Fruit fly (Drosophila melanogaster) whole organism, embryonic: ENCODE data around the gene cnc.

Experiments used
- Aef1 ChIP-seq: fragments of 200-800 bp; sonication (Bioruptor generic); IDR thresholded peaks from 3 replicates; pipeline ENCODE4 v1.3.6; 2022; ENCODE audit warnings: missing biosample characterization, missing genetic modification characterization
- Asciz ChIP-seq: fragments of 200-800 bp; sonication (Bioruptor generic); optimal IDR thresholded peaks from 2 replicates; lab custom pipeline; 2017; ENCODE audit warnings: missing biosample characterization, mild to moderate bottlenecking, missing genetic modification characterization, missing genetic modification reagents
- Atf6 ChIP-seq: fragments of 200-800 bp; sonication (Bioruptor generic); IDR thresholded peaks from 2 replicates; pipeline ENCODE4 v1.3.6; 2022; ENCODE audit warnings: missing biosample characterization, missing genetic modification characterization
- B-H2 ChIP-seq: fragments of 200-800 bp; sonication (Bioruptor generic); optimal IDR thresholded peaks from 2 replicates; lab custom pipeline; 2018; ENCODE audit warnings: missing biosample characterization, mild to moderate bottlenecking, missing genetic modification characterization
- CG10321 ChIP-seq: fragments of 200-800 bp; sonication (Bioruptor generic); IDR thresholded peaks from 2 replicates; pipeline ENCODE4 v1.3.6; 2022; ENCODE audit warnings: missing biosample characterization, missing genetic modification characterization
- CG13775 ChIP-seq: fragments of 200-800 bp; sonication (Bioruptor generic); optimal IDR thresholded peaks from 3 replicates; lab custom pipeline; 2017; ENCODE audit warnings: missing biosample characterization, mild to moderate bottlenecking, missing genetic modification characterization
- CG16813 ChIP-seq: fragments of 200-800 bp; sonication (Bioruptor generic); IDR thresholded peaks from 3 replicates; pipeline ENCODE4 v1.3.6; 2022; ENCODE audit warnings: missing biosample characterization, missing genetic modification characterization; ENCODE audit not compliant: partially characterized antibody
- CG17612 ChIP-seq: fragments of 200-800 bp; sonication (Bioruptor generic); IDR thresholded peaks from 2 replicates; pipeline ENCODE4 v1.3.6; 2022; ENCODE audit warnings: missing biosample characterization, missing genetic modification characterization
- CG31224 ChIP-seq: fragments of 200-800 bp; sonication (Bioruptor generic); IDR thresholded peaks from 2 replicates; pipeline ENCODE4 v1.3.6; 2022; ENCODE audit warnings: missing biosample characterization, missing genetic modification characterization
- CG34376 ChIP-seq: fragments of 200-800 bp; sonication (Bioruptor generic); optimal IDR thresholded peaks from 2 replicates; lab custom pipeline; 2018; ENCODE audit warnings: missing biosample characterization, mild to moderate bottlenecking, missing genetic modification characterization
- CG3838 ChIP-seq: fragments of 200-800 bp; sonication (Bioruptor generic); optimal IDR thresholded peaks from 3 replicates; lab custom pipeline; 2016; ENCODE audit warnings: missing biosample characterization, missing genetic modification characterization
- CG4707 ChIP-seq: fragments of 200-800 bp; sonication (Bioruptor generic); optimal IDR thresholded peaks from 2 replicates; lab custom pipeline; 2018; ENCODE audit warnings: missing biosample characterization, mild to moderate bottlenecking, missing genetic modification characterization, moderate library complexity
- CG5180 ChIP-seq: fragments of 200-800 bp; sonication (Bioruptor generic); optimal IDR thresholded peaks from 3 replicates; lab custom pipeline; 2017; ENCODE audit warnings: missing biosample characterization, missing genetic modification characterization, mild to moderate bottlenecking, moderate library complexity, missing genetic modification reagents
- CG7357 ChIP-seq: fragments of 200-800 bp; sonication (Bioruptor generic); IDR thresholded peaks from 3 replicates; pipeline ENCODE4 v1.3.6; 2022; ENCODE audit warnings: missing biosample characterization, missing genetic modification characterization
- CG9817 ChIP-seq: fragments of 200-800 bp; sonication (Bioruptor generic); optimal IDR thresholded peaks from 2 replicates; lab custom pipeline; 2018; ENCODE audit warnings: missing biosample characterization, mild to moderate bottlenecking, missing genetic modification characterization, moderate library complexity
- CG9932 ChIP-seq: fragments of 200-800 bp; sonication (Bioruptor generic); IDR thresholded peaks from 2 replicates; pipeline ENCODE4 v1.3.6; 2022; ENCODE audit warnings: missing biosample characterization, missing genetic modification characterization
- Drgx ChIP-seq: fragments of 200-800 bp; sonication (Bioruptor generic); IDR thresholded peaks from 2 replicates; pipeline ENCODE4 v1.3.6; 2022; ENCODE audit warnings: missing biosample characterization, missing genetic modification characterization
- E2f1 ChIP-seq: fragments of 200-800 bp; sonication (Bioruptor generic); IDR thresholded peaks from 2 replicates; pipeline ENCODE4 v1.3.6; 2022; ENCODE audit warnings: missing biosample characterization, missing genetic modification characterization
- Eip74EF ChIP-seq, 2 experiments: fragments of 200-800 bp in 1 of 2; fragments of >200 bp in 1 of 2; sonication (Bioruptor generic) in 1 of 2; optimal IDR thresholded peaks; 2 replicates each; lab custom pipeline; 2017 to 2019; ENCODE audit warnings: missing biosample characterization in 2 of 2, missing genetic modification characterization in 2 of 2, mild to moderate bottlenecking in 1 of 2, moderate library complexity in 1 of 2
- Hey ChIP-seq: fragments of 200-800 bp; sonication (Bioruptor generic); optimal IDR thresholded peaks from 3 replicates; lab custom pipeline; 2018; ENCODE audit warnings: missing biosample characterization, mild to moderate bottlenecking, missing genetic modification characterization
- Hmr ChIP-seq: fragments of 200-800 bp; sonication (Bioruptor generic); optimal IDR thresholded peaks from 3 replicates; lab custom pipeline; 2017; ENCODE audit warnings: mild to moderate bottlenecking, missing biosample characterization, missing genetic modification reagents, missing genetic modification characterization
- Lhr ChIP-seq: fragments of 200-800 bp; sonication (Bioruptor generic); optimal IDR thresholded peaks from 3 replicates; lab custom pipeline; 2017; ENCODE audit warnings: mild to moderate bottlenecking, missing biosample characterization, missing genetic modification reagents, missing genetic modification characterization
- Nf-YA ChIP-seq: fragments of 200-800 bp; sonication (Bioruptor generic); IDR thresholded peaks from 2 replicates; pipeline ENCODE4 v1.3.6; 2022; ENCODE audit warnings: missing biosample characterization, missing genetic modification characterization
- Nf-YB ChIP-seq: fragments of 200-800 bp; sonication (Bioruptor generic); optimal IDR thresholded peaks from 3 replicates; lab custom pipeline; 2019; ENCODE audit warnings: missing biosample characterization, mild to moderate bottlenecking, missing genetic modification characterization, moderate library complexity
- Opbp ChIP-seq: fragments of 200-800 bp; sonication (Bioruptor generic); IDR thresholded peaks from 3 replicates; pipeline ENCODE4 v1.3.6; 2022; ENCODE audit warnings: missing biosample characterization, missing genetic modification characterization; ENCODE audit not compliant: partially characterized antibody
- Sox102F ChIP-seq: fragments of 200-800 bp; sonication (Bioruptor generic); optimal IDR thresholded peaks from 2 replicates; lab custom pipeline; 2018; ENCODE audit warnings: missing biosample characterization, mild to moderate bottlenecking, missing genetic modification characterization, moderate library complexity
- Stat92E ChIP-seq, 3 experiments: fragments of >200 bp in 2 of 3; fragments of 200-800 bp in 1 of 3; sonication (Bioruptor generic) in 1 of 3; optimal IDR thresholded peaks; 2 replicates each; lab custom pipeline; 2017 to 2019; ENCODE audit warnings: missing biosample characterization in 3 of 3, missing genetic modification characterization in 3 of 3, mild to moderate bottlenecking in 1 of 3, moderate library complexity in 1 of 3
- croc ChIP-seq: fragments of 200-800 bp; sonication (Bioruptor generic); conservative IDR thresholded peaks from 3 replicates; pipeline ENCODE4 v1.3.6; 2022; ENCODE audit warnings: missing biosample characterization, missing genetic modification characterization
- cwo ChIP-seq: fragments of 200-800 bp; sonication (Bioruptor generic); optimal IDR thresholded peaks from 3 replicates; lab custom pipeline; 2017; ENCODE audit warnings: missing biosample characterization, missing genetic modification characterization, mild to moderate bottlenecking, moderate library complexity, missing genetic modification reagents
- da ChIP-seq: fragments of 200-800 bp; sonication (Bioruptor generic); optimal IDR thresholded peaks from 2 replicates; lab custom pipeline; 2016; ENCODE audit warnings: missing biosample characterization, missing genetic modification characterization
- ems ChIP-seq: fragments of 200-800 bp; sonication (Bioruptor generic); optimal IDR thresholded peaks from 3 replicates; lab custom pipeline; 2016; ENCODE audit warnings: missing biosample characterization, missing genetic modification characterization
- exex ChIP-seq: fragments of 200-800 bp; sonication (Bioruptor generic); optimal IDR thresholded peaks from 4 replicates; lab custom pipeline; 2018; ENCODE audit warnings: missing biosample characterization, mild to moderate bottlenecking, missing genetic modification characterization, moderate library complexity
- ftz-f1 ChIP-seq: fragments of 200-800 bp; sonication (Bioruptor generic); optimal IDR thresholded peaks from 2 replicates; lab custom pipeline; 2016; ENCODE audit warnings: missing biosample characterization, missing genetic modification characterization
- ham ChIP-seq: fragments of 200-800 bp; sonication (Bioruptor generic); IDR thresholded peaks from 2 replicates; pipeline ENCODE4 v1.3.6; 2022; ENCODE audit warnings: missing biosample characterization, missing genetic modification characterization
- hbn ChIP-seq: fragments of 200-800 bp; sonication (Bioruptor generic); IDR thresholded peaks from 2 replicates; pipeline ENCODE4 v1.3.6; 2022; ENCODE audit warnings: missing biosample characterization, missing genetic modification characterization; ENCODE audit not compliant: partially characterized antibody
- lab ChIP-seq: fragments of 200-800 bp; sonication (Bioruptor generic); optimal IDR thresholded peaks from 3 replicates; lab custom pipeline; 2017; ENCODE audit warnings: missing biosample characterization, missing genetic modification characterization, mild to moderate bottlenecking, moderate library complexity, missing genetic modification reagents
- mam ChIP-seq: fragments of 200-800 bp; sonication (Bioruptor generic); optimal IDR thresholded peaks from 3 replicates; lab custom pipeline; 2016; ENCODE audit warnings: missing biosample characterization, missing genetic modification characterization
- mirr ChIP-seq: fragments of 200-800 bp; sonication (Bioruptor generic); optimal IDR thresholded peaks from 3 replicates; lab custom pipeline; 2018; ENCODE audit warnings: missing biosample characterization, mild to moderate bottlenecking, missing genetic modification characterization
- pan ChIP-seq, 4 experiments: fragments of >200 bp in 3 of 4; fragments of 200-800 bp in 1 of 4; sonication (Bioruptor generic) in 1 of 4; optimal IDR thresholded peaks in 3 of 4; IDR thresholded peaks in 1 of 4; 2 replicates each; pipeline versions ENCODE4 v1.3.6 to Lab custom; 2017 to 2022; ENCODE audit warnings: missing biosample characterization in 2 of 4, missing genetic modification characterization in 2 of 4, mixed read lengths in 1 of 4
- row ChIP-seq: fragments of 200-800 bp; sonication (Bioruptor generic); IDR thresholded peaks from 3 replicates; pipeline ENCODE4 v1.3.6; 2022; ENCODE audit warnings: missing biosample characterization, missing genetic modification characterization
- sd ChIP-seq: fragments of 200-800 bp; sonication (Bioruptor generic); optimal IDR thresholded peaks from 3 replicates; lab custom pipeline; 2018; ENCODE audit warnings: missing biosample characterization, mild to moderate bottlenecking, missing genetic modification characterization, moderate library complexity
- sens ChIP-seq: fragments of 200-800 bp; sonication (Bioruptor generic); peaks from one replicate; lab custom pipeline; 2016; ENCODE audit warnings: missing biosample characterization, missing genetic modification characterization
- stc ChIP-seq: fragments of 200-800 bp; sonication (Bioruptor generic); IDR thresholded peaks from 2 replicates; pipeline ENCODE4 v1.3.6; 2022; ENCODE audit warnings: missing biosample characterization, missing genetic modification characterization
- sug ChIP-seq: fragments of 200-800 bp; optimal IDR thresholded peaks from 2 replicates; lab custom pipeline; 2019; ENCODE audit warnings: missing biosample characterization, mild to moderate bottlenecking, missing genetic modification characterization, moderate library complexity
- zf30C ChIP-seq: fragments of 200-800 bp; sonication (Bioruptor generic); optimal IDR thresholded peaks from 3 replicates; lab custom pipeline; 2018; ENCODE audit warnings: missing biosample characterization, mild to moderate bottlenecking, missing genetic modification characterization

cnc gene

dm6 chr3R:23214603-23215433, 11.7 kb downstream of the cnc start (continued):
- no peak for TF ChIP-seq CG3838 (GFP tag; lab: Kevin White, UChicago)

dm6 chr3R:23212764-23213163, 13.7 kb downstream of the cnc start:
- TF ChIP-seq Hey (tag; lab: Kevin White, UChicago) (peak; percentile 99), CG9817 (tag; lab: Kevin White, UChicago) (peak; percentile 12), cwo (peak; percentile 84), B-H2 (GFP tag; lab: Kevin White, UChicago) (no peak), exex (peak; percentile 68), sug (tag; lab: Kevin White, UChicago) (peak; percentile 86), lab (peak; percentile 24), Eip74EF (GFP tag; optimal IDR thresholded peaks at IDR 0.05; lab: Kevin White, UChicago) (no peak), Hmr (GFP tag; lab: Kevin White, UChicago) (no peak), row (no peak), CG5180 (GFP tag; lab: Kevin White, UChicago) (peak; percentile 31), sens (GFP tag; lab: Kevin White, UChicago) (peak; percentile 34), stc (GFP tag; lab: Robert Waterston, UW) (no peak), Lhr (GFP tag; lab: Kevin White, UChicago) (no peak), pan (optimal IDR thresholded peaks at IDR 0.05; lab: Kevin White, UChicago) (no peak), pan (GFP tag; optimal IDR thresholded peaks at IDR 0.05 in 1 of 2, IDR thresholded peaks at IDR 0.05 in 1 of 2) (peak in 1 of 2 experiments; percentile 11), ftz-f1 (GFP tag; lab: Kevin White, UChicago) (peak; percentile 24), sd (tag; lab: Kevin White, UChicago) (peak; percentile 37), ems (no peak), Stat92E (GFP tag; optimal IDR thresholded peaks at IDR 0.05; lab: Kevin White, UChicago) (no peak), CG34376 (GFP tag; lab: Kevin White, UChicago) (peak; percentile 60), mirr (GFP tag; lab: Kevin White, UChicago) (peak; percentile 28)

- TF ChIP-seq ham (no peak), Nf-YA (GFP tag; lab: Robert Waterston, UW) (no peak; the same call in 1 of the 2 replicates), CG9932 (GFP tag; lab: Robert Waterston, UW) (peak; percentile 59), Opbp (no peak), Nf-YB (GFP tag; lab: Kevin White, UChicago) (peak; percentile 95), mam (GFP tag; lab: Kevin White, UChicago) (peak; percentile 64), Atf6 (GFP tag; lab: Robert Waterston, UW) (peak; percentile 45; the same call in 1 of the 2 replicates), zf30C (GFP tag; lab: Kevin White, UChicago) (no peak), CG7357 (no peak), da (no peak), CG13775 (GFP tag; lab: Kevin White, UChicago) (peak; percentile 43), CG10321 (GFP tag; lab: Robert Waterston, UW) (peak; percentile 84), hbn (GFP tag; lab: Robert Waterston, UW) (no peak), Asciz (GFP tag; lab: Kevin White, UChicago) (no peak), CG31224 (GFP tag; lab: Robert Waterston, UW) (no peak), croc (GFP tag; lab: Robert Waterston, UW) (no peak), Drgx (GFP tag; lab: Robert Waterston, UW) (no peak), E2f1 (GFP tag; lab: Robert Waterston, UW) (0 out of 2 replicates have a peak, but pooled peaks have one; percentile 29), CG17612 (GFP tag; lab: Robert Waterston, UW) (no peak), Sox102F (GFP tag; lab: Kevin White, UChicago) (peak; percentile 43), Aef1 (GFP tag; lab: Robert Waterston, UW) (peak; percentile 38), CG16813 (GFP tag; lab: Robert Waterston, UW) (no peak), CG4707 (GFP tag; lab: Kevin White, UChicago) (no peak)
These were observed 14.7 kb downstream of the cnc start for dm6 chr3R:23211745-23212254.
